Fruit fly (Drosophila melanogaster) whole organism, embryonic: Measurements from ENCODE around the gene CG7191.

Experiments used
- Asciz ChIP-seq: fragments of 200-800 bp; sonication (Bioruptor generic); optimal IDR thresholded peaks from 2 replicates; lab custom pipeline; 2017; ENCODE audit warnings: missing biosample characterization, mild to moderate bottlenecking, missing genetic modification characterization, missing genetic modification reagents
- Atf3 ChIP-seq: fragments of 200-800 bp; sonication (Bioruptor generic); optimal IDR thresholded peaks from 3 replicates; lab custom pipeline; 2016; ENCODE audit warnings: missing biosample characterization, missing genetic modification characterization
- C15 ChIP-seq: fragments of 200-800 bp; sonication (Bioruptor generic); IDR thresholded peaks from 3 replicates; pipeline ENCODE4 v1.3.6; 2022; ENCODE audit warnings: missing biosample characterization, missing genetic modification characterization
- CG10654 ChIP-seq: fragments of 200-800 bp; sonication (Bioruptor generic); optimal IDR thresholded peaks from 2 replicates; lab custom pipeline; 2016; ENCODE audit warnings: missing biosample characterization, missing genetic modification characterization
- CG10979 ChIP-seq: fragments of 200-800 bp; sonication (Bioruptor generic); optimal IDR thresholded peaks from 2 replicates; lab custom pipeline; 2018; ENCODE audit warnings: missing biosample characterization, mild to moderate bottlenecking, missing genetic modification characterization, moderate library complexity
- CG11695 ChIP-seq: fragments of 200-800 bp; sonication (Bioruptor generic); IDR thresholded peaks from 3 replicates; pipeline ENCODE4 v1.3.6; 2022; ENCODE audit warnings: missing biosample characterization, missing genetic modification characterization
- CG12155 ChIP-seq: fragments of 200-800 bp; sonication (Bioruptor generic); optimal IDR thresholded peaks from 3 replicates; lab custom pipeline; 2016; ENCODE audit warnings: missing biosample characterization, missing genetic modification characterization
- CG13624 ChIP-seq: fragments of 200-800 bp; sonication (Bioruptor generic); optimal IDR thresholded peaks from 2 replicates; lab custom pipeline; 2016; ENCODE audit warnings: missing biosample characterization, missing genetic modification characterization
- CG13775 ChIP-seq: fragments of 200-800 bp; sonication (Bioruptor generic); optimal IDR thresholded peaks from 3 replicates; lab custom pipeline; 2017; ENCODE audit warnings: missing biosample characterization, mild to moderate bottlenecking, missing genetic modification characterization
- CG14014 ChIP-seq: fragments of 200-800 bp; sonication (Bioruptor generic); IDR thresholded peaks from 2 replicates; pipeline ENCODE4 v1.3.6; 2022; ENCODE audit warnings: missing biosample characterization, missing genetic modification characterization
- CG15269 ChIP-seq: fragments of 200-800 bp; sonication (Bioruptor generic); optimal IDR thresholded peaks from 2 replicates; lab custom pipeline; 2018; ENCODE audit warnings: missing biosample characterization, mild to moderate bottlenecking, missing genetic modification characterization, moderate library complexity
- CG15479 ChIP-seq: fragments of 200-800 bp; sonication (Bioruptor generic); optimal IDR thresholded peaks from 3 replicates; lab custom pipeline; 2019; ENCODE audit warnings: missing biosample characterization, mild to moderate bottlenecking, missing genetic modification characterization, moderate library complexity
- CG16813 ChIP-seq: fragments of 200-800 bp; sonication (Bioruptor generic); IDR thresholded peaks from 3 replicates; pipeline ENCODE4 v1.3.6; 2022; ENCODE audit warnings: missing biosample characterization, missing genetic modification characterization; ENCODE audit not compliant: partially characterized antibody
- CG16815 ChIP-seq: fragments of 200-800 bp; sonication (Bioruptor generic); optimal IDR thresholded peaks from 3 replicates; lab custom pipeline; 2017; ENCODE audit warnings: missing biosample characterization, mild to moderate bottlenecking, missing genetic modification characterization
- CG18476 ChIP-seq: fragments of 200-800 bp; sonication (Bioruptor generic); optimal IDR thresholded peaks from 2 replicates; lab custom pipeline; 2016; ENCODE audit warnings: missing biosample characterization, mild to moderate bottlenecking, missing genetic modification characterization
- CG18619 ChIP-seq: fragments of 200-800 bp; sonication (Bioruptor generic); optimal IDR thresholded peaks from 3 replicates; lab custom pipeline; 2017; ENCODE audit warnings: missing biosample characterization, mild to moderate bottlenecking, missing genetic modification characterization
- CG2712 ChIP-seq: fragments of 200-800 bp; optimal IDR thresholded peaks from 3 replicates; lab custom pipeline; 2019; ENCODE audit warnings: missing biosample characterization, mild to moderate bottlenecking, missing genetic modification characterization, moderate library complexity
- CG30020 ChIP-seq: fragments of 200-800 bp; optimal IDR thresholded peaks from 2 replicates; lab custom pipeline; 2019; ENCODE audit warnings: missing biosample characterization, mild to moderate bottlenecking, missing genetic modification characterization, moderate library complexity
- CG31224 ChIP-seq: fragments of 200-800 bp; sonication (Bioruptor generic); IDR thresholded peaks from 2 replicates; pipeline ENCODE4 v1.3.6; 2022; ENCODE audit warnings: missing biosample characterization, missing genetic modification characterization
- CG32772 ChIP-seq: fragments of 200-800 bp; sonication (Bioruptor generic); IDR thresholded peaks from 2 replicates; pipeline ENCODE4 v1.3.6; 2022; ENCODE audit warnings: missing biosample characterization, missing genetic modification characterization
- CG3847 ChIP-seq: fragments of 200-800 bp; sonication (Bioruptor generic); IDR thresholded peaks from 2 replicates; pipeline ENCODE4 v1.3.6; 2022; ENCODE audit warnings: missing biosample characterization, missing genetic modification characterization
- CG43689 ChIP-seq: fragments of 200-800 bp; sonication (Bioruptor generic); IDR thresholded peaks from 2 replicates; pipeline ENCODE4 v1.3.6; 2022; ENCODE audit warnings: missing biosample characterization, missing genetic modification characterization
- CG8290 ChIP-seq, 3 experiments: fragments of 200-800 bp; sonication (Bioruptor generic); optimal IDR thresholded peaks; 2 replicates each; lab custom pipeline; 2016 to 2019; ENCODE audit warnings: missing biosample characterization in 3 of 3, missing genetic modification characterization in 3 of 3, mild to moderate bottlenecking in 2 of 3, moderate library complexity in 1 of 3
- CG8478 ChIP-seq: fragments of >200 bp; optimal IDR thresholded peaks from 2 replicates; lab custom pipeline; 2018
- D ChIP-seq, 2 experiments: fragments of 200-800 bp in 1 of 2; fragments of >200 bp in 1 of 2; sonication (Bioruptor generic) in 1 of 2; optimal IDR thresholded peaks; 2 replicates in 1 of 2; 3 replicates in 1 of 2; lab custom pipeline; 2017; ENCODE audit warnings: mild to moderate bottlenecking in 1 of 2, missing biosample characterization in 1 of 2, missing genetic modification characterization in 1 of 2, missing genetic modification reagents in 1 of 2
- Dbx ChIP-seq: fragments of 200-800 bp; sonication (Bioruptor generic); IDR thresholded peaks from 3 replicates; pipeline ENCODE4 v1.3.6; 2022; ENCODE audit warnings: missing biosample characterization, missing genetic modification characterization
- Kr ChIP-seq: fragments of 200-800 bp; sonication (Bioruptor generic); optimal IDR thresholded peaks from 2 replicates; lab custom pipeline; 2017; ENCODE audit warnings: missing biosample characterization, mild to moderate bottlenecking, missing genetic modification characterization
- Lpt ChIP-seq: fragments of >200 bp; optimal IDR thresholded peaks from 2 replicates; lab custom pipeline; 2018; ENCODE audit warnings: missing biosample characterization, missing genetic modification characterization
- NFAT ChIP-seq: fragments of 200-800 bp; sonication (Bioruptor generic); IDR thresholded peaks from 2 replicates; pipeline ENCODE4 v1.3.6; 2022; ENCODE audit warnings: missing biosample characterization, missing genetic modification characterization
- Sry-δ ChIP-seq: fragments of 200-800 bp; sonication (Bioruptor generic); optimal IDR thresholded peaks from 2 replicates; lab custom pipeline; 2016; ENCODE audit warnings: missing biosample characterization, missing genetic modification characterization
- ac ChIP-seq: fragments of 200-800 bp; sonication (Bioruptor generic); optimal IDR thresholded peaks from 3 replicates; lab custom pipeline; 2017; ENCODE audit warnings: missing biosample characterization, mild to moderate bottlenecking, missing genetic modification characterization
- amos ChIP-seq: fragments of 200-800 bp; sonication (Bioruptor generic); IDR thresholded peaks from 2 replicates; pipeline ENCODE4 v1.3.6; 2022; ENCODE audit warnings: missing biosample characterization, missing genetic modification characterization; ENCODE audit not compliant: partially characterized antibody
- bbx ChIP-seq: fragments of 200-800 bp; sonication (Bioruptor generic); IDR thresholded peaks from 2 replicates; pipeline ENCODE4 v1.3.6; 2022; ENCODE audit warnings: missing biosample characterization, missing genetic modification characterization; ENCODE audit not compliant: partially characterized antibody
- bowl ChIP-seq: fragments of 200-800 bp; sonication (Bioruptor generic); IDR thresholded peaks from 2 replicates; pipeline ENCODE4 v1.3.6; 2022; ENCODE audit warnings: missing biosample characterization, missing genetic modification characterization
- chm ChIP-seq: fragments of 200-800 bp; sonication (Bioruptor generic); IDR thresholded peaks from 2 replicates; pipeline ENCODE4 v1.3.6; 2022; ENCODE audit warnings: missing biosample characterization, missing genetic modification characterization
- dan ChIP-seq: fragments of 200-800 bp; sonication (Bioruptor generic); IDR thresholded peaks from 2 replicates; pipeline ENCODE4 v1.3.6; 2022; ENCODE audit warnings: missing biosample characterization, missing genetic modification characterization
- dm ChIP-seq: fragments of 200-800 bp; sonication (Bioruptor generic); optimal IDR thresholded peaks from 3 replicates; lab custom pipeline; 2016; ENCODE audit warnings: missing biosample characterization, missing genetic modification characterization
- dmrt11E ChIP-seq: fragments of 200-800 bp; sonication (Bioruptor generic); optimal IDR thresholded peaks from 3 replicates; lab custom pipeline; 2018; ENCODE audit warnings: missing biosample characterization, mild to moderate bottlenecking, missing genetic modification characterization, moderate library complexity
- fu2 ChIP-seq: fragments of 200-800 bp; sonication (Bioruptor generic); optimal IDR thresholded peaks from 2 replicates; lab custom pipeline; 2016; ENCODE audit warnings: missing biosample characterization, missing genetic modification characterization
- lab ChIP-seq: fragments of 200-800 bp; sonication (Bioruptor generic); optimal IDR thresholded peaks from 3 replicates; lab custom pipeline; 2017; ENCODE audit warnings: missing biosample characterization, missing genetic modification characterization, mild to moderate bottlenecking, moderate library complexity, missing genetic modification reagents
- nerfin-1 ChIP-seq: fragments of 200-800 bp; sonication (Bioruptor generic); optimal IDR thresholded peaks from 3 replicates; lab custom pipeline; 2019; ENCODE audit warnings: missing biosample characterization, mild to moderate bottlenecking, missing genetic modification characterization, moderate library complexity
- pfk ChIP-seq: fragments of 200-800 bp; sonication (Bioruptor generic); optimal IDR thresholded peaks from 2 replicates; lab custom pipeline; 2018; ENCODE audit warnings: missing biosample characterization, mild to moderate bottlenecking, missing genetic modification characterization, moderate library complexity
- phol ChIP-seq: fragments of 200-800 bp; sonication (Bioruptor generic); optimal IDR thresholded peaks from 3 replicates; lab custom pipeline; 2018; ENCODE audit warnings: missing biosample characterization, mild to moderate bottlenecking, missing genetic modification characterization, moderate library complexity
- psq ChIP-seq: fragments of 200-800 bp; sonication (Bioruptor generic); optimal IDR thresholded peaks from 2 replicates; lab custom pipeline; 2017; ENCODE audit warnings: missing biosample characterization, missing genetic modification characterization
- pzg ChIP-seq: fragments of 200-800 bp; sonication (Bioruptor generic); optimal IDR thresholded peaks from 3 replicates; lab custom pipeline; 2018; ENCODE audit warnings: missing biosample characterization, mild to moderate bottlenecking, missing genetic modification characterization, moderate library complexity
- repo ChIP-seq: fragments of 200-800 bp; sonication (Bioruptor generic); optimal IDR thresholded peaks from 2 replicates; lab custom pipeline; 2016; ENCODE audit warnings: missing biosample characterization, missing genetic modification characterization
- shn ChIP-seq: fragments of 200-800 bp; sonication (Bioruptor generic); optimal IDR thresholded peaks from 3 replicates; lab custom pipeline; 2016; ENCODE audit warnings: missing biosample characterization, missing genetic modification characterization
- sima ChIP-seq: fragments of 200-800 bp; sonication (Bioruptor generic); optimal IDR thresholded peaks from 2 replicates; lab custom pipeline; 2016; ENCODE audit warnings: missing biosample characterization, missing genetic modification characterization
- sug ChIP-seq: fragments of 200-800 bp; optimal IDR thresholded peaks from 2 replicates; lab custom pipeline; 2019; ENCODE audit warnings: missing biosample characterization, mild to moderate bottlenecking, missing genetic modification characterization, moderate library complexity

Gene CG7191

DNA sequence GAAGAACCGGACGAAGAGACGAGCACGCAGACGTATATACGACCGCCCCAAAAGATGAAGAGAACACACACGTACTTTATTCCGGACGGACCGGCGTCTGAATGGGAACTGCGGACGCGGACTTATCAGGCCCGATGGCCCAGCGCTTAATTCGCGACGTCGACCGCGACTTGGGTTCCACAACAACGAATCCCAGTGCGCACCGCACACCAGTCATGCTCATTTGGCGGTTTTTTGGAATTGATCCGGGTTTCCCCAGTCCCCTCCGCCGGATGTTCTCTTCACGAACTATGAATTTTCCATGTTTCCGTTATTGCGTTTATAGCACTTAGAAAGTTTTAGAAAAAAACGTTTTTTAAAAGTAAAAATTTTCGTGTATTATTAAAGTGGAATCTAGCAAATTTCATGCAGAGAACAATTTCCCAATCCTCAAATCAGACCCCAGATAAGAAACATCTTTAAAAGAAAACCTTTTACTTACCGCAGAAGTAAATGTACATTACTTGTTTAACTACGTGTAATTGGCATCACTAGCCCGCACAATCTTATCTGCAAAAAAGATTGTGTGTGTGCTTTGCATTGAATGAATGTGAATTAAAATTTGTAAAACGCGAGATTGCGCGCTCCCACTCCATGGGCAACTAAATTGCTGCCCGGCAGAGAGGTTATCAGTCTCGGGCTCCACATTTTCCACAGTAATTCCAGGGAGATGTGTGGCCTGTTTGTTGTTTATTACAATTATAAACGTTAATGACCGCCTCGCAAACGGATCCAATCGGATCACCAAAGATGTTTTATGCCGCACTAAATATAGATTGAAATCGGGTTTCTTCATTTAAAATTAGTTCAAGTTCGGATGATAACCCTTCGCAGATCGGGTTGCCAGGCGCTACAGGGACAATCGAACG lies 23.3 kb downstream of the CG7191 start, which contains the start of gene CG7149 (continued):
- TF ChIP-seq CG13624 (GFP tag; lab: Kevin White, UChicago) (no peak), CG32772 (GFP tag; lab: Robert Waterston, UW) (no peak), CG31224 (GFP tag; lab: Robert Waterston, UW) (no peak), CG15269 (tag; lab: Kevin White, UChicago) (no peak), amos (GFP tag; lab: Robert Waterston, UW) (peak; percentile 45; the same call in 1 of the 2 replicates), CG14014 (GFP tag; lab: Robert Waterston, UW) (no peak), CG13775 (GFP tag; lab: Kevin White, UChicago) (no peak), sug (tag; lab: Kevin White, UChicago) (peak; percentile 88), Asciz (no peak), CG3847 (no peak), repo (no peak), Lpt (no peak), CG10979 (tag; lab: Kevin White, UChicago) (no peak), shn (GFP tag; lab: Kevin White, UChicago) (no peak), C15 (GFP tag; lab: Robert Waterston, UW) (no peak), fu2 (no peak), pfk (GFP tag; lab: Kevin White, UChicago) (no peak), chm (GFP tag; lab: Robert Waterston, UW) (no peak; the same call in 1 of the 2 replicates), lab (GFP tag; lab: Kevin White, UChicago) (peak; percentile 46), CG43689 (GFP tag; lab: Robert Waterston, UW) (no peak), Kr (GFP tag; lab: Kevin White, UChicago) (no peak), dmrt11E (tag; lab: Kevin White, UChicago) (no peak), bbx (GFP tag; lab: Robert Waterston, UW) (peak; percentile 37; the same call in 1 of the 2 replicates), Atf3 (GFP tag; lab: Kevin White, UChicago) (no peak), ac (GFP tag; lab: Kevin White, UChicago) (no peak), NFAT (GFP tag; lab: Robert Waterston, UW) (no peak), CG8478 (lab: Kevin White, UChicago) (no peak), bowl (GFP tag; lab: Robert Waterston, UW) (no peak), phol (tag; lab: Kevin White, UChicago) (no peak), CG11695 (GFP tag; lab: Robert Waterston, UW) (no peak), CG16815 (no peak), Dbx (GFP tag; lab: Robert Waterston, UW) (0 out of 3 replicates have a peak, but pooled peaks have one; percentile 32), CG8290 (GFP tag; optimal IDR thresholded peaks at IDR 0.05; lab: Kevin White, UChicago) (no peak), CG8290 (tag; optimal IDR thresholded peaks at IDR 0.05; lab: Kevin White, UChicago) (peak in 1 of 2 experiments; percentile 68), CG18619 (GFP tag; lab: Kevin White, UChicago) (no peak), CG2712 (peak; percentile 2), Sry-δ (GFP tag; lab: Kevin White, UChicago) (no peak), D (optimal IDR thresholded peaks at IDR 0.05; lab: Kevin White, UChicago) (no peak), D (GFP tag; optimal IDR thresholded peaks at IDR 0.05; lab: Kevin White, UChicago) (no peak), CG12155 (no peak), CG15479 (GFP tag; lab: Kevin White, UChicago) (no peak), CG30020 (tag; lab: Kevin White, UChicago) (no peak), CG10654 (GFP tag; lab: Kevin White, UChicago) (no peak), pzg (GFP tag; lab: Kevin White, UChicago) (no peak), CG16813 (GFP tag; lab: Robert Waterston, UW) (no peak), sima (GFP tag; lab: Kevin White, UChicago) (no peak), dm (GFP tag; lab: Kevin White, UChicago) (no peak), CG18476 (GFP tag; lab: Kevin White, UChicago) (no peak), psq (GFP tag; lab: Kevin White, UChicago) (no peak), nerfin-1 (tag; lab: Kevin White, UChicago) (no peak), dan (GFP tag; lab: Robert Waterston, UW) (no peak)
